Worm (Caenorhabditis elegans): Measurements from ENCODE around the gene pph-2.

pph-2 gene

DNA sequence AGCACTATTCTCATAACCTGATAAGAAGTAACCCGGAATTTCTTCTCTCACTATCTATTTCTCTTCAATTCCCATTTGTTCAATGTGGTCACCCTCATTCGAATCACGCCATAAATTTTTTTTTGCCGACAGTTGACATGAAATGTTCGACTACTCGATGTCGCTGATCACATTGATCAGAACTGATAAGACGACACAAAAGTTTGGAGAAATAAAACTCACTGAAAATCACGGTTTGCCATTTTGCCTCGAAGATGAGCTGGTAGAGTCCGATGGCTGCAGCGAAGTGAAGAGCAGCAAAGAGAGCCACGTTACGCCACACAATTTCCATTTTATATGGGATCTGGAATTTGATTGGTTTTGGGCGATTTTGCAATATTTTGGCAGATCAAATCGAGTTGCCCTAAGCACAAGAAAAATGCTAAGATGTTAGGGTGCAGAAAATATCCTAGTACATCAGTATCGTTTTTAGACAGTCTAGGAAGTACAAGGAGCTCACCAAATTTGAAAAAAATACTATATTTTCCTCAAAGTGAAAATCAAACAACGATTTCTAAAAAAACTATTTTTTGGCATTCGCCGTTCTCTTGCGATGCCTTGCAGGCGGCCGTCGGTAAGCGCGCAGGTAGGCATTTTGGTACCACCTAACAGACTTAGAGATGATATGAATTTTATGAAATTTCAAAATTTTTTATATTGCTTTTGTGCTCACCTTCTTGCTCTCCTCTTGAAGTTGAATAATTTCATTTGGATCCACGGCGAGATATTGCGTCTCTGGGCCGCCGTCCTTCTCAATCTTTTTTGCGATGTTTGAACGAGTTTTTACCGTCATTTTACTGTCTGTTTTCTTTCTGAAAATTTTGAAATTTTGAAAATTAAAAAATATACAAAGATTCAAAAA lies 37.5 kb upstream of the pph-2 start, which contains the start of gene fat-6:
Gene fat-6 (minus strand): TSS at position 851 of the 901 bp plus-strand sequence.
- TF ChIP-seq ztf-3 (GFP tag; optimal IDR thresholded peaks at IDR 0.05) (no peak), dox-1 (GFP tag; IDR thresholded peaks at IDR 0.05) (0 out of 2 replicates have a peak, but pooled peaks have one; percentile 14), pbrm-1 (GFP tag; IDR thresholded peaks at IDR 0.05) (peak; percentile 44; the same call in 1 of the 2 replicates), ekl-4 (GFP tag; IDR thresholded peaks at IDR 0.05) (0 out of 2 replicates have a peak, but pooled peaks have one; percentile 30), mcd-1 (GFP tag; IDR thresholded peaks at IDR 0.05) (peak; percentile 11; the same call in 1 of the 2 replicates), F33H1.4 (GFP tag; IDR thresholded peaks at IDR 0.05) (peak; percentile 8; the same call in 1 of the 2 replicates), cebp-1 (GFP tag; IDR thresholded peaks at IDR 0.05) (no peak), cebp-1 (tag; optimal IDR thresholded peaks at IDR 0.05) (peak; percentile 20), madf-6 (GFP tag; IDR thresholded peaks at IDR 0.05) (0 out of 2 replicates have a peak, but pooled peaks have one; percentile 11), madf-3 (GFP tag; IDR thresholded peaks at IDR 0.05) (0 out of 2 replicates have a peak, but pooled peaks have one; percentile 65), repo-1 (tag; optimal IDR thresholded peaks at IDR 0.05) (peak; percentile 75), atf-7 (tag; optimal IDR thresholded peaks at IDR 0.05) (peak; percentile 8), nfya-1 (tag; optimal IDR thresholded peaks at IDR 0.05; ENCODE audit: borderline replicate concordance, insufficient read depth) (no peak), let-607 (tag; optimal IDR thresholded peaks at IDR 0.05) (no peak), B0336.3 (GFP tag; IDR thresholded peaks at IDR 0.05) (peak; percentile 33; the same call in 1 of the 2 replicates), ama-1 (optimal IDR thresholded peaks at IDR 0.05) (no peak), ama-1 (GFP tag; optimal IDR thresholded peaks at IDR 0.05) (no peak), Y53G8AR.9 (GFP tag; conservative IDR thresholded peaks at IDR 0.05) (peak; percentile 58; the same call in 1 of the 2 replicates), nhr-80 (tag; optimal IDR thresholded peaks at IDR 0.05) (peak; percentile 43), ztf-6 (GFP tag; IDR thresholded peaks at IDR 0.05) (no peak)

DNA sequence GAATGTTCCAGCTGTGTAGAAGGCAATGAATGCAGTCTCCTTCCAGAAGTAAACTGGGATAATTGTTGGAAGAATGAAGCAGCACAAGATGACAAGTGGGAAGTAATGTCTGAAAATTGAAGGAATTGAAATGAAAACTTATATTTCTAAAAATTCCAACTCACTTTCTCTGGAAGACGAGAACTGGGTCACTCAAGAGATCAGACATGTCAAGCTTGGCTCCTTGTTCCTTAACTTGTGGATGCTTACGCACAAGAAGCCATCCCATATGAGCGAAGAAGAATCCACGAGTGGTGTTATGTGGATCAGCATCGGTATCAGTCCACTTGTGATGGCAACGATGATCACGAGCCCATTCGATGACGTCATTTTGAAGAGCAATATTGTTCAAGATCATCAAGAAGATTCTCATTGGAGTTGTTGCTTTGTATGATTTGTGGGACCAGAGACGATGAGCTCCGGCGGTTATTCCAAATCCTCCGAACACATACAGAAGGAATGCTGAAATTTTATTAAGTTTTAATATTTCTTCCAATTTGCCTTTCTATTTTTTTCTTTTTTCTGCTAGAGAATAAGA lies 36.8 kb upstream of the pph-2 start:
- TF ChIP-seq ama-1 (optimal IDR thresholded peaks at IDR 0.05) (no peak), ama-1 (GFP tag; optimal IDR thresholded peaks at IDR 0.05) (peak in 1 of 2 experiments; percentile 6), somi-1 (GFP tag; optimal IDR thresholded peaks at IDR 0.05) (no peak), F10E7.11 (tag; optimal IDR thresholded peaks at IDR 0.05) (no peak), Y53G8AR.9 (GFP tag; conservative IDR thresholded peaks at IDR 0.05) (peak; percentile 68), pha-4 (tag; optimal IDR thresholded peaks at IDR 0.05) (no peak), snpc-3.4 (tag; optimal IDR thresholded peaks at IDR 0.05) (no peak), lin-26 (GFP tag; IDR thresholded peaks at IDR 0.05) (0 out of 2 replicates have a peak, but pooled peaks have one; percentile 43), nfya-2 (GFP tag; IDR thresholded peaks at IDR 0.05) (no peak), bed-1 (GFP tag; IDR thresholded peaks at IDR 0.05) (no peak), B0336.3 (GFP tag; IDR thresholded peaks at IDR 0.05) (no peak), cebp-1 (GFP tag; IDR thresholded peaks at IDR 0.05) (no peak), cebp-1 (tag; optimal IDR thresholded peaks at IDR 0.05) (no peak), atf-7 (tag; optimal IDR thresholded peaks at IDR 0.05) (peak; percentile 85), Y95B8A.8 (GFP tag; IDR thresholded peaks at IDR 0.05) (peak; percentile 56; the same call in 1 of the 2 replicates), sea-2 (GFP tag; IDR thresholded peaks at IDR 0.05) (no peak), snpc-1.1 (tag; optimal IDR thresholded peaks at IDR 0.05; ENCODE audit: insufficient read depth) (no peak), T26A5.8 (tag; optimal IDR thresholded peaks at IDR 0.05) (no peak), Y79H2A.3 (GFP tag; conservative IDR thresholded peaks at IDR 0.05) (no peak), zim-3 (tag; optimal IDR thresholded peaks at IDR 0.05) (no peak), tbx-9 (tag; optimal IDR thresholded peaks at IDR 0.05; ENCODE audit: borderline replicate concordance) (no peak), let-526 (GFP tag; IDR thresholded peaks at IDR 0.05) (no peak)
